Fruit fly (Drosophila melanogaster) ovary, adult (tissue): ENCODE results near the gene CG10211.

Experiments used
- CG17801 ChIP-seq: fragments of 200-800 bp; optimal IDR thresholded peaks from 2 replicates; lab custom pipeline; 2019; ENCODE audit warnings: missing biosample characterization, mild to moderate bottlenecking, missing genetic modification characterization, moderate library complexity; ENCODE audit not compliant: partially characterized antibody

The CG10211 gene

dm6 chr2L:18486828-18487227 lies 30.5 kb upstream of the CG10211 start:
- no peak for TF ChIP-seq CG17801

- TF ChIP-seq CG17801: no peak
Measured at dm6 chr2L:18493122-18493521, 24.2 kb upstream of the CG10211 start.

- no peak for TF ChIP-seq CG17801
Measured at dm6 chr2L:18496834-18497233, 20.5 kb upstream of the CG10211 start.

dm6 chr2L:18499900-18500299 lies 17.4 kb upstream of the CG10211 start:
- TF ChIP-seq CG17801: no peak

- no peak for TF ChIP-seq CG17801
Measured at dm6 chr2L:18503760-18504159, 13.5 kb upstream of the CG10211 start, which contains the start of gene kon. Gene kon, minus strand, starts transcription at chr2L:18503978.

- TF ChIP-seq CG17801: no peak
Measured at dm6 chr2L:18504881-18505280, 12.4 kb upstream of the CG10211 start.

dm6 chr2L:18505475-18505874 lies 11.8 kb upstream of the CG10211 start:
- TF ChIP-seq CG17801: no peak

- TF ChIP-seq CG17801: no peak
Measured at dm6 chr2L:18506923-18507322, 10.4 kb upstream of the CG10211 start.

dm6 chr2L:18509181-18509580 lies 8.1 kb upstream of the CG10211 start, which contains the start of gene Ugt301D1:
Gene Ugt301D1, plus strand, starts transcription at chr2L:18509560.
- TF ChIP-seq CG17801: no peak

dm6 chr2L:18513402-18513801 lies 3.9 kb upstream of the CG10211 start:
- TF ChIP-seq CG17801: no peak

- TF ChIP-seq CG17801: no peak
Measured at dm6 chr2L:18516367-18516766, 920 bp upstream of the CG10211 start.

dm6 chr2L:18518852-18519251 lies 1.6 kb downstream of the CG10211 start:
- no peak for TF ChIP-seq CG17801

- TF ChIP-seq CG17801: no peak
Measured at dm6 chr2L:18522258-18522657, 5.0 kb downstream of the CG10211 start.

- no peak for TF ChIP-seq CG17801
Measured at dm6 chr2L:18523003-18523402, 5.7 kb downstream of the CG10211 start.

- no peak for TF ChIP-seq CG17801
Measured at dm6 chr2L:18524896-18525295, 7.6 kb downstream of the CG10211 start.

- no peak for TF ChIP-seq CG17801
Measured at dm6 chr2L:18526005-18526404, 8.7 kb downstream of the CG10211 start.

- no peak for TF ChIP-seq CG17801
Measured at dm6 chr2L:18546426-18546825, 29.1 kb downstream of the CG10211 start.

- TF ChIP-seq CG17801: no peak
Measured at dm6 chr2L:18548753-18549152, 31.5 kb downstream of the CG10211 start.

- TF ChIP-seq CG17801: no peak
Measured at dm6 chr2L:18549470-18549869, 32.2 kb downstream of the CG10211 start.
